Worm (Caenorhabditis elegans) whole organism, late embryonic: Measurements from ENCODE around the gene Y39B6A.25.

Experiments used
- C08G9.2 ChIP-seq: sonication (generic microtip); optimal IDR thresholded peaks from 2 replicates; lab custom pipeline; 2016; ENCODE audit warnings: mild to moderate bottlenecking, missing genetic modification characterization, moderate library complexity, missing compliant biosample characterization
- C38D4.7 ChIP-seq: fragments of 200-800 bp; sonication (Bioruptor generic); optimal IDR thresholded peaks from 2 replicates; lab custom pipeline; 2018; ENCODE audit warnings: mild to moderate bottlenecking, missing genetic modification characterization, moderate library complexity, missing compliant biosample characterization
- F13H6.1 ChIP-seq: sonication (generic microtip); optimal IDR thresholded peaks from 2 replicates; lab custom pipeline; 2016; ENCODE audit warnings: missing genetic modification characterization, missing compliant biosample characterization
- K02D7.2 ChIP-seq: sonication (generic microtip); optimal IDR thresholded peaks from 2 replicates; lab custom pipeline; 2017; ENCODE audit warnings: mild to moderate bottlenecking, missing genetic modification characterization, missing compliant biosample characterization
- K09A11.1 ChIP-seq: sonication (generic microtip); optimal IDR thresholded peaks from 2 replicates; lab custom pipeline; 2017; ENCODE audit warnings: antibody characterized with exemption, mild to moderate bottlenecking, missing genetic modification characterization, missing compliant biosample characterization; ENCODE audit not compliant: insufficient read depth
- T23F11.4 ChIP-seq: fragments of 200-800 bp; sonication (Bioruptor generic); optimal IDR thresholded peaks from 2 replicates; lab custom pipeline; 2018; ENCODE audit warnings: mild to moderate bottlenecking, missing genetic modification characterization, missing compliant biosample characterization
- Y22D7AL.16 ChIP-seq: sonication (generic microtip); optimal IDR thresholded peaks from 2 replicates; lab custom pipeline; 2016; ENCODE audit warnings: missing genetic modification characterization, missing compliant biosample characterization
- ahr-1 ChIP-seq: sonication (generic microtip); optimal IDR thresholded peaks from 2 replicates; lab custom pipeline; 2016; ENCODE audit warnings: missing genetic modification characterization, missing compliant biosample characterization
- ceh-14 ChIP-seq: sonication (generic microtip); optimal IDR thresholded peaks from 2 replicates; lab custom pipeline; 2016; ENCODE audit warnings: missing genotype, missing genetic modification characterization, missing compliant biosample characterization
- ceh-22 ChIP-seq: sonication (generic microtip); optimal IDR thresholded peaks from 2 replicates; lab custom pipeline; 2017; ENCODE audit warnings: missing biosample characterization, missing genetic modification characterization
- ceh-24 ChIP-seq: sonication (generic microtip); optimal IDR thresholded peaks from 2 replicates; lab custom pipeline; 2016; ENCODE audit warnings: mild to moderate bottlenecking, missing genetic modification characterization, missing compliant biosample characterization
- ceh-48 ChIP-seq: sonication (generic microtip); optimal IDR thresholded peaks from 2 replicates; lab custom pipeline; 2016; ENCODE audit warnings: missing genetic modification characterization, inconsistent platforms, missing compliant biosample characterization
- ceh-9 ChIP-seq: sonication (generic microtip); optimal IDR thresholded peaks from 2 replicates; lab custom pipeline; 2016; ENCODE audit warnings: mild to moderate bottlenecking, missing genetic modification characterization, inconsistent platforms, missing compliant biosample characterization
- dmd-4 ChIP-seq: sonication (generic microtip); optimal IDR thresholded peaks from 2 replicates; lab custom pipeline; 2016; ENCODE audit warnings: borderline replicate concordance, missing genetic modification characterization, missing compliant biosample characterization
- dve-1 ChIP-seq: sonication (generic microtip); optimal IDR thresholded peaks from 2 replicates; lab custom pipeline; 2017; ENCODE audit warnings: antibody characterized with exemption, mild to moderate bottlenecking, missing genetic modification characterization, missing compliant biosample characterization
- elt-4 ChIP-seq: sonication (generic microtip); optimal IDR thresholded peaks from 2 replicates; lab custom pipeline; 2016; ENCODE audit warnings: missing genetic modification characterization, missing compliant biosample characterization
- ets-4 ChIP-seq: sonication (generic microtip); optimal IDR thresholded peaks from 2 replicates; lab custom pipeline; 2016; ENCODE audit warnings: missing genetic modification characterization, missing compliant biosample characterization
- fax-1 ChIP-seq: sonication (generic microtip); optimal IDR thresholded peaks from 2 replicates; lab custom pipeline; 2016; ENCODE audit warnings: missing genotype, missing genetic modification characterization, missing compliant biosample characterization
- fkh-10 ChIP-seq: fragments of 150-350 bp; optimal IDR thresholded peaks from 2 replicates; lab custom pipeline; 2014; ENCODE audit warnings: missing biosample characterization, missing genetic modification reagents, missing genetic modification characterization
- fkh-6 ChIP-seq: sonication (generic microtip); optimal IDR thresholded peaks from 2 replicates; lab custom pipeline; 2016; ENCODE audit warnings: missing genetic modification characterization, missing compliant biosample characterization
- gmeb-2 ChIP-seq: sonication (generic microtip); optimal IDR thresholded peaks from 2 replicates; lab custom pipeline; 2016; ENCODE audit warnings: missing genetic modification characterization, inconsistent platforms, missing compliant biosample characterization
- hlh-15 ChIP-seq: sonication (generic microtip); optimal IDR thresholded peaks from 2 replicates; lab custom pipeline; 2016; ENCODE audit warnings: missing genetic modification characterization, missing compliant biosample characterization
- hlh-30 ChIP-seq: sonication (generic microtip); optimal IDR thresholded peaks from 2 replicates; lab custom pipeline; 2017; ENCODE audit warnings: antibody characterized with exemption, missing genetic modification characterization, missing compliant biosample characterization; ENCODE audit not compliant: insufficient read depth
- lim-6 ChIP-seq: sonication (generic microtip); optimal IDR thresholded peaks from 2 replicates; lab custom pipeline; 2016; ENCODE audit warnings: missing genetic modification characterization, missing compliant biosample characterization
- madf-2 ChIP-seq: sonication (generic microtip); optimal IDR thresholded peaks from 2 replicates; lab custom pipeline; 2017; ENCODE audit warnings: missing genetic modification characterization, missing compliant biosample characterization
- npax-4 ChIP-seq: sonication (generic microtip); optimal IDR thresholded peaks from 2 replicates; lab custom pipeline; 2016; ENCODE audit warnings: missing genetic modification characterization, missing compliant biosample characterization
- pag-3 ChIP-seq: sonication (generic microtip); optimal IDR thresholded peaks from 2 replicates; lab custom pipeline; 2016; ENCODE audit warnings: missing compliant biosample characterization, missing genetic modification characterization, borderline replicate concordance
- pat-9 ChIP-seq: fragments of 200-800 bp; sonication (Bioruptor generic); optimal IDR thresholded peaks from 2 replicates; lab custom pipeline; 2018; ENCODE audit warnings: mild to moderate bottlenecking, missing genetic modification characterization, moderate library complexity, missing compliant biosample characterization
- pax-1 ChIP-seq: fragments of 150-350 bp; optimal IDR thresholded peaks from 2 replicates; lab custom pipeline; 2014; ENCODE audit warnings: missing biosample characterization, missing genetic modification characterization
- pha-4 ChIP-seq: fragments of 150-350 bp; optimal IDR thresholded peaks from 2 replicates; lab custom pipeline; 2018; ENCODE audit warnings: missing biosample characterization, missing genetic modification reagents, missing genetic modification characterization
- pros-1 ChIP-seq: fragments of 150-350 bp; optimal IDR thresholded peaks from 2 replicates; lab custom pipeline; 2014; ENCODE audit warnings: missing biosample characterization, missing genetic modification reagents, missing genetic modification characterization
- ref-2 ChIP-seq: sonication (generic microtip); optimal IDR thresholded peaks from 2 replicates; lab custom pipeline; 2016; ENCODE audit warnings: missing genetic modification characterization, missing compliant biosample characterization
- sox-4 ChIP-seq: sonication (generic microtip); optimal IDR thresholded peaks from 2 replicates; lab custom pipeline; 2017; ENCODE audit warnings: mild to moderate bottlenecking, missing genetic modification characterization, inconsistent platforms, missing compliant biosample characterization
- tbx-2 ChIP-seq: sonication (generic microtip); optimal IDR thresholded peaks from 2 replicates; lab custom pipeline; 2016; ENCODE audit warnings: missing genetic modification characterization, missing compliant biosample characterization
- tbx-7 ChIP-seq: sonication (generic microtip); optimal IDR thresholded peaks from 2 replicates; lab custom pipeline; 2016; ENCODE audit warnings: missing genotype, missing genetic modification characterization, missing compliant biosample characterization
- ttx-3 ChIP-seq: sonication (generic microtip); optimal IDR thresholded peaks from 2 replicates; lab custom pipeline; 2016; ENCODE audit warnings: missing genetic modification reagents, missing genetic modification characterization, missing compliant biosample characterization
- unc-42 ChIP-seq: sonication (generic microtip); optimal IDR thresholded peaks from 2 replicates; lab custom pipeline; 2016; ENCODE audit warnings: missing genotype, missing genetic modification characterization, missing compliant biosample characterization
- ztf-16 ChIP-seq: sonication (generic microtip); optimal IDR thresholded peaks from 2 replicates; lab custom pipeline; 2017; ENCODE audit warnings: missing genetic modification characterization, missing compliant biosample characterization

Gene Y39B6A.25

ce11 chrV:19058086-19058485 is 31.8 kb downstream of the Y39B6A.25 start:
- no peak for TF ChIP-seq hlh-15 (tag; lab: Kevin White, UChicago)
- TF ChIP-seq elt-4 (tag; lab: Kevin White, UChicago) = no peak
- peak; percentile 7 for TF ChIP-seq unc-42
- TF ChIP-seq hlh-30 (tag; lab: Kevin White, UChicago) = no peak
- TF ChIP-seq F13H6.1 (tag; lab: Kevin White, UChicago) = no peak

ce11 chrV:19059873-19060272 is 33.6 kb downstream of the Y39B6A.25 start, which contains the start of gene twk-46:
twk-46 (plus strand) TSS chrV:19060173.
- no peak for TF ChIP-seq C08G9.2 (tag; lab: Kevin White, UChicago)
- no peak for TF ChIP-seq ref-2
- TF ChIP-seq K02D7.2 = no peak
- no peak for TF ChIP-seq dve-1 (tag; lab: Kevin White, UChicago)
- TF ChIP-seq madf-2 (tag; lab: Kevin White, UChicago) = no peak
- TF ChIP-seq ets-4 (tag; lab: Kevin White, UChicago) = no peak
- TF ChIP-seq fax-1 (tag; lab: Kevin White, UChicago) = no peak
- TF ChIP-seq ztf-16 (tag; lab: Kevin White, UChicago) = no peak
- no peak for TF ChIP-seq gmeb-2 (tag; lab: Kevin White, UChicago)
- no peak for TF ChIP-seq unc-42
- TF ChIP-seq K09A11.1 (tag; lab: Kevin White, UChicago) = no peak
- no peak for TF ChIP-seq hlh-30 (tag; lab: Kevin White, UChicago)
- TF ChIP-seq pag-3 = no peak
- no peak for TF ChIP-seq sox-4 (tag; lab: Kevin White, UChicago)
- no peak for TF ChIP-seq fkh-10 (GFP tag; lab: Kevin White, UChicago)
- TF ChIP-seq ceh-24 (tag; lab: Kevin White, UChicago) = no peak
- no peak for TF ChIP-seq ceh-9 (tag; lab: Kevin White, UChicago)
- no peak for TF ChIP-seq pax-1 (tag; lab: Kevin White, UChicago)

ce11 chrV:19063326-19063725 is 37.1 kb downstream of the Y39B6A.25 start:
- TF ChIP-seq pha-4 (tag; lab: Kevin White, UChicago) = no peak
- TF ChIP-seq, all 69 proteins: peak for 0

ce11 chrV:19068888-19069287 is 42.6 kb downstream of the Y39B6A.25 start:
- no peak for TF ChIP-seq pros-1 (tag; lab: Kevin White, UChicago)

- TF ChIP-seq F13H6.1 (tag; lab: Kevin White, UChicago) (no peak), pat-9 (tag; lab: Kevin White, UChicago) (no peak), ceh-48 (tag; lab: Kevin White, UChicago) (peak; percentile 38)
Measured at ce11 chrV:19073169-19073568, 46.9 kb downstream of the Y39B6A.25 start.

- TF ChIP-seq ttx-3 (tag; lab: Kevin White, UChicago) = no peak
- TF ChIP-seq C08G9.2 (tag; lab: Kevin White, UChicago) = no peak
- TF ChIP-seq K09A11.1 (tag; lab: Kevin White, UChicago) = no peak
- no peak for TF ChIP-seq Y22D7AL.16 (tag; lab: Kevin White, UChicago)
- no peak for TF ChIP-seq ahr-1 (tag; lab: Kevin White, UChicago)
- TF ChIP-seq ceh-14 (tag; lab: Kevin White, UChicago) = no peak
- TF ChIP-seq fax-1 (tag; lab: Kevin White, UChicago) = no peak
- TF ChIP-seq C38D4.7 (GFP tag; lab: Kevin White, UChicago) = no peak
- no peak for TF ChIP-seq tbx-2
- no peak for TF ChIP-seq K02D7.2
- TF ChIP-seq hlh-30 (tag; lab: Kevin White, UChicago) = no peak
- TF ChIP-seq fkh-6 (tag; lab: Kevin White, UChicago) = no peak
- TF ChIP-seq tbx-7 (tag; lab: Kevin White, UChicago) = no peak
- no peak for TF ChIP-seq npax-4 (tag; lab: Kevin White, UChicago)
- no peak for TF ChIP-seq dmd-4 (tag; lab: Kevin White, UChicago)
- no peak for TF ChIP-seq lim-6
- no peak for TF ChIP-seq ceh-48 (tag; lab: Kevin White, UChicago)
- no peak for TF ChIP-seq T23F11.4 (GFP tag; lab: Kevin White, UChicago)
- TF ChIP-seq ceh-22 (tag; lab: Kevin White, UChicago) = no peak
- TF ChIP-seq pros-1 (tag; lab: Kevin White, UChicago) = no peak
Measured at ce11 chrV:19076835-19077234, 50.6 kb downstream of the Y39B6A.25 start.
